Fruit fly (Drosophila melanogaster): Measurements from ENCODE around the gene GstZ2.
A peak's percentile ranks its signal among the peaks of the same experiment; 100 is the strongest.

Gene GstZ2

dm6 chr3R:9434543-9435407 lies 25.7 kb downstream of the GstZ2 start (continued):
- TF ChIP-seq CG15073 (GFP tag; optimal IDR thresholded peaks at IDR 0.05) (no peak), so (GFP tag; IDR thresholded peaks at IDR 0.05) (peak; percentile 89), CG14050 (GFP tag; IDR thresholded peaks at IDR 0.05) (peak; percentile 83), BtbVII (GFP tag; optimal IDR thresholded peaks at IDR 0.05) (peak; percentile 76), CG15011 (GFP tag; optimal IDR thresholded peaks at IDR 0.05) (peak; percentile 72), CG31224 (GFP tag; IDR thresholded peaks at IDR 0.05) (peak; percentile 74), Asciz (GFP tag; optimal IDR thresholded peaks at IDR 0.05) (peak; percentile 74), maf-S (GFP tag; optimal IDR thresholded peaks at IDR 0.05) (peak; percentile 78), CG32532 (GFP tag; IDR thresholded peaks at IDR 0.05) (peak; percentile 90), tio (GFP tag; optimal IDR thresholded peaks at IDR 0.05) (peak; percentile 70), az2 (GFP tag; optimal IDR thresholded peaks at IDR 0.05) (peak; percentile 82), salm (tag; optimal IDR thresholded peaks at IDR 0.05) (peak; percentile 75), Oaz (GFP tag; IDR thresholded peaks at IDR 0.05) (peak; percentile 85), lmd (GFP tag; IDR thresholded peaks at IDR 0.05) (peak; percentile 84), aop (GFP tag; IDR thresholded peaks at IDR 0.05) (0 out of 2 replicates have a peak, but pooled peaks have one; percentile 16), CG6654 (GFP tag; optimal IDR thresholded peaks at IDR 0.05) (peak; percentile 57), br (optimal IDR thresholded peaks at IDR 0.05) (no peak), CG31441 (GFP tag; IDR thresholded peaks at IDR 0.05) (peak; percentile 89), ash1 (GFP tag; optimal IDR thresholded peaks at IDR 0.05) (no peak), CrebB (tag; optimal IDR thresholded peaks at IDR 0.05) (peak; percentile 69), tup (GFP tag; optimal IDR thresholded peaks at IDR 0.05) (peak; percentile 60), CG9797 (GFP tag; optimal IDR thresholded peaks at IDR 0.05) (no peak), rib (GFP tag; IDR thresholded peaks at IDR 0.05) (peak; percentile 60; the same call in 1 of the 2 replicates), CG30431 (GFP tag; optimal IDR thresholded peaks at IDR 0.05) (peak; percentile 38), CG14860 (GFP tag; IDR thresholded peaks at IDR 0.05; ENCODE audit: partially characterized antibody) (no peak), CG5180 (GFP tag; optimal IDR thresholded peaks at IDR 0.05) (peak; percentile 69), Xbp1 (GFP tag; optimal IDR thresholded peaks at IDR 0.05) (peak; percentile 88), cas (GFP tag; IDR thresholded peaks at IDR 0.05) (peak; percentile 68), CG5953 (GFP tag; IDR thresholded peaks at IDR 0.05) (peak; percentile 68), CHES-1-like (GFP tag; optimal IDR thresholded peaks at IDR 0.05) (peak; percentile 74), twi (tag; optimal IDR thresholded peaks at IDR 0.05) (peak; percentile 44), ap (GFP tag; IDR thresholded peaks at IDR 0.05) (peak; percentile 85), dmrt11E (tag; optimal IDR thresholded peaks at IDR 0.05) (peak; percentile 59), schlank (tag; optimal IDR thresholded peaks at IDR 0.05) (peak; percentile 9), Vsx1 (GFP tag; optimal IDR thresholded peaks at IDR 0.05) (peak; percentile 88), Med (GFP tag) (peak; percentile 94), Blimp-1 (GFP tag; optimal IDR thresholded peaks at IDR 0.05) (peak; percentile 85), CG2116 (GFP tag; optimal IDR thresholded peaks at IDR 0.05) (peak; percentile 64), CG16813 (GFP tag; IDR thresholded peaks at IDR 0.05; ENCODE audit: partially characterized antibody) (no peak), ewg (GFP tag; optimal IDR thresholded peaks at IDR 0.05) (peak; percentile 75), CG1832 (GFP tag; optimal IDR thresholded peaks at IDR 0.05) (no peak), CG7786 (GFP tag; optimal IDR thresholded peaks at IDR 0.05) (peak; percentile 68), trem (tag; optimal IDR thresholded peaks at IDR 0.05) (peak; percentile 69), Tbp (GFP tag; optimal IDR thresholded peaks at IDR 0.05) (no peak), CG2199 (GFP tag; IDR thresholded peaks at IDR 0.05) (peak; percentile 50; the same call in 1 of the 3 replicates), CG1602 (GFP tag; optimal IDR thresholded peaks at IDR 0.05) (peak; percentile 77), kah (GFP tag; optimal IDR thresholded peaks at IDR 0.05) (peak; percentile 56), chm (GFP tag; IDR thresholded peaks at IDR 0.05) (peak; percentile 65; the same call in 1 of the 2 replicates), Nf-YA (GFP tag; IDR thresholded peaks at IDR 0.05) (peak; percentile 81)
